Worm (Caenorhabditis elegans) whole organism, L4 larva: Measurements from ENCODE around the gene M03B6.5.

ENCODE experiments used
- ctbp-1 ChIP-seq: fragments of 200-800 bp; sonication (Bioruptor generic); IDR thresholded peaks from 2 replicates; pipeline ENCODE4 v1.3.6; 2022; ENCODE audit warnings: missing genetic modification reagents, missing genetic modification characterization, missing compliant biosample characterization
- lin-15B ChIP-seq: fragments of 150-350 bp; sonication (generic microtip); optimal IDR thresholded peaks from 3 replicates; lab custom pipeline; 2014; ENCODE audit warnings: missing biosample characterization, missing genetic modification characterization

ce11 chrX:13876860-13877259 lies 33.1 kb downstream of the M03B6.5 start:
- no peak for TF ChIP-seq lin-15B (tag; lab: Kevin White, UChicago)
- TF ChIP-seq ctbp-1, result no peak
